Fruit fly (Drosophila melanogaster) whole organism, wandering third instar larva: ENCODE data around the gene CG14535.

Experiments used
- CrebA ChIP-seq: fragments of 200-800 bp; sonication (Bioruptor generic); optimal IDR thresholded peaks from 2 replicates; lab custom pipeline; 2016; ENCODE audit warnings: missing biosample characterization, mild to moderate bottlenecking, missing genetic modification characterization, borderline replicate concordance
- Dif ChIP-seq: fragments of 200-275, 200-300 bp; sonication (Bioruptor generic); optimal IDR thresholded peaks from 2 replicates; lab custom pipeline; 2018; ENCODE audit warnings: missing biosample characterization, missing genetic modification characterization; ENCODE audit not compliant: partially characterized antibody
- Hr78 ChIP-seq: fragments of >200 bp; optimal IDR thresholded peaks from 2 replicates; lab custom pipeline; 2017; ENCODE audit warnings: missing biosample characterization, missing genetic modification characterization
- Jra ChIP-seq: sonication (Bioruptor generic); optimal IDR thresholded peaks from 2 replicates; lab custom pipeline; 2016; ENCODE audit warnings: missing biosample characterization, missing genetic modification characterization
- Mio ChIP-seq: sonication (Bioruptor generic); optimal IDR thresholded peaks from 2 replicates; lab custom pipeline; 2016; ENCODE audit warnings: missing biosample characterization, missing genetic modification characterization
- Myc ChIP-seq: fragments of >200 bp; optimal IDR thresholded peaks from 2 replicates; lab custom pipeline; 2017
- br ChIP-seq: fragments of 200-800 bp; sonication (Bioruptor generic); optimal IDR thresholded peaks from 2 replicates; lab custom pipeline; 2016; ENCODE audit warnings: missing biosample characterization, missing genetic modification characterization
- brk ChIP-seq: fragments of 200-800 bp; sonication (Bioruptor generic); optimal IDR thresholded peaks from 2 replicates; lab custom pipeline; 2016; ENCODE audit warnings: missing biosample characterization, mild to moderate bottlenecking, missing genetic modification characterization
- dl ChIP-seq, 2 experiments: fragments of 175-275, 200-275 bp in 1 of 2; fragments of 200-275 bp in 1 of 2; sonication (Bioruptor generic); optimal IDR thresholded peaks; lab custom pipeline; 2018; ENCODE audit warnings: mild to moderate bottlenecking in 2 of 2, missing biosample characterization in 2 of 2, missing genetic modification characterization in 2 of 2, moderate library complexity in 2 of 2; ENCODE audit not compliant: partially characterized antibody in 2 of 2, insufficient read depth in 1 of 2
- h ChIP-seq: fragments of 200-800 bp; sonication (Bioruptor generic); optimal IDR thresholded peaks from 3 replicates; lab custom pipeline; 2016; ENCODE audit warnings: missing biosample characterization, mild to moderate bottlenecking, missing genetic modification characterization
- pan ChIP-seq: fragments of >200 bp; optimal IDR thresholded peaks from 2 replicates; lab custom pipeline; 2017
- rgr ChIP-seq: fragments of 200-800 bp; sonication (Bioruptor generic); optimal IDR thresholded peaks from 3 replicates; lab custom pipeline; 2016; ENCODE audit warnings: missing biosample characterization, mild to moderate bottlenecking, missing genetic modification characterization
- sage ChIP-seq: fragments of 200-800 bp; sonication (Bioruptor generic); optimal IDR thresholded peaks from 2 replicates; lab custom pipeline; 2016; ENCODE audit warnings: missing biosample characterization, mild to moderate bottlenecking, missing genetic modification characterization
- tai ChIP-seq: sonication (Bioruptor generic); optimal IDR thresholded peaks from 2 replicates; lab custom pipeline; 2016; ENCODE audit warnings: missing biosample characterization, missing genetic modification characterization

- no peak for TF ChIP-seq Jra (GFP tag; lab: Kevin White, UChicago)
- TF ChIP-seq CrebA (GFP tag; lab: Kevin White, UChicago) = no peak
- no peak for TF ChIP-seq Mio
- no peak for TF ChIP-seq br (GFP tag; lab: Kevin White, UChicago)
- no peak for TF ChIP-seq dl (GFP tag; optimal IDR thresholded peaks at IDR 0.05; lab: Kevin White, UChicago; ENCODE audit: insufficient read depth in 1 of 2, partially characterized antibody in 2 of 2)
- no peak for TF ChIP-seq sage (GFP tag; lab: Kevin White, UChicago)
- no peak for TF ChIP-seq Dif (GFP tag; lab: Kevin White, UChicago)
- TF ChIP-seq Myc (lab: Kevin White, UChicago) = no peak
- no peak for TF ChIP-seq Hr78
- no peak for TF ChIP-seq rgr (GFP tag; lab: Kevin White, UChicago)
- TF ChIP-seq h (GFP tag; lab: Kevin White, UChicago) = no peak
- TF ChIP-seq pan (lab: Kevin White, UChicago) = no peak
- no peak for TF ChIP-seq tai (GFP tag; lab: Kevin White, UChicago)
- no peak for TF ChIP-seq brk
Measured at dm6 chr2L:7870212-7870611, 14.9 kb upstream of the CG14535 start.
